Fruit fly (Drosophila melanogaster) whole organism, adult: ENCODE results near the gene CG33725.

Experiments used
- CG11617 ChIP-seq: fragments of 200-800 bp; sonication (Bioruptor generic); optimal IDR thresholded peaks from 2 replicates; lab custom pipeline; 2017; ENCODE audit warnings: mild to moderate bottlenecking, missing biosample characterization, missing genetic modification reagents, missing genetic modification characterization
- CG12768 ChIP-seq: fragments of 200-800 bp; sonication (Bioruptor generic); optimal IDR thresholded peaks from 2 replicates; lab custom pipeline; 2017; ENCODE audit warnings: missing biosample characterization, missing genetic modification characterization, mild to moderate bottlenecking, moderate library complexity, missing genetic modification reagents
- CG14711 ChIP-seq: fragments of 200-800 bp; sonication (Bioruptor generic); optimal IDR thresholded peaks from 2 replicates; lab custom pipeline; 2018; ENCODE audit warnings: missing biosample characterization, mild to moderate bottlenecking, missing genetic modification characterization, moderate library complexity
- CG1620 ChIP-seq: fragments of 200-800 bp; sonication (Bioruptor generic); optimal IDR thresholded peaks from 2 replicates; lab custom pipeline; 2016; ENCODE audit warnings: missing biosample characterization, missing genetic modification characterization
- CG33017 ChIP-seq: fragments of 200-800 bp; sonication (Bioruptor generic); optimal IDR thresholded peaks from 2 replicates; lab custom pipeline; 2018; ENCODE audit warnings: missing biosample characterization, mild to moderate bottlenecking, missing genetic modification characterization, moderate library complexity
- CG5204 ChIP-seq: fragments of 200-800 bp; sonication (Bioruptor generic); optimal IDR thresholded peaks from 2 replicates; lab custom pipeline; 2016; ENCODE audit warnings: missing biosample characterization, missing genetic modification characterization
- CG7045 ChIP-seq: fragments of 200-800 bp; sonication (Bioruptor generic); optimal IDR thresholded peaks from 2 replicates; lab custom pipeline; 2017; ENCODE audit warnings: missing biosample characterization, mild to moderate bottlenecking, missing genetic modification characterization
- CG7101 ChIP-seq: fragments of 200-800 bp; sonication (Bioruptor generic); optimal IDR thresholded peaks from 2 replicates; lab custom pipeline; 2018; ENCODE audit warnings: missing biosample characterization, mild to moderate bottlenecking, missing genetic modification characterization, moderate library complexity
- Clk ChIP-seq: fragments of 200-800 bp; sonication (Bioruptor generic); optimal IDR thresholded peaks from 2 replicates; lab custom pipeline; 2017; ENCODE audit warnings: missing biosample characterization, missing genetic modification characterization
- Crg-1 ChIP-seq: fragments of 200-800 bp; sonication (Bioruptor generic); optimal IDR thresholded peaks from 2 replicates; lab custom pipeline; 2016; ENCODE audit warnings: missing biosample characterization, missing genetic modification characterization
- Hr96 ChIP-seq: fragments of 200-800 bp; sonication (Bioruptor generic); optimal IDR thresholded peaks from 2 replicates; lab custom pipeline; 2016; ENCODE audit warnings: missing biosample characterization, missing genetic modification characterization
- Mnt ChIP-seq: fragments of 200-800 bp; sonication (Bioruptor generic); optimal IDR thresholded peaks from 2 replicates; lab custom pipeline; 2016; ENCODE audit warnings: missing biosample characterization, mild to moderate bottlenecking, missing genetic modification characterization
- bab1 ChIP-seq: fragments of 200-800 bp; sonication (Bioruptor generic); optimal IDR thresholded peaks from 3 replicates; lab custom pipeline; 2019; ENCODE audit warnings: missing biosample characterization, mild to moderate bottlenecking, missing genetic modification characterization, moderate library complexity
- cic ChIP-seq: fragments of 200-800 bp; sonication (Bioruptor generic); optimal IDR thresholded peaks from 2 replicates; lab custom pipeline; 2017; ENCODE audit warnings: missing biosample characterization, mild to moderate bottlenecking, missing genetic modification characterization, moderate library complexity
- cnc ChIP-seq, 2 experiments: fragments of >200 bp; optimal IDR thresholded peaks; 2 replicates each; lab custom pipeline; 2017
- kay ChIP-seq: fragments of 200-800 bp; sonication (Bioruptor generic); peaks from one replicate; lab custom pipeline; 2016; ENCODE audit warnings: missing biosample characterization, missing genetic modification characterization, borderline replicate concordance
- ovo ChIP-seq: fragments of 200-800 bp; sonication (Bioruptor generic); optimal IDR thresholded peaks from 2 replicates; lab custom pipeline; 2016; ENCODE audit warnings: missing biosample characterization, missing genetic modification characterization
- pad ChIP-seq: fragments of 200-800 bp; sonication (Bioruptor generic); optimal IDR thresholded peaks from 3 replicates; lab custom pipeline; 2017; ENCODE audit warnings: missing biosample characterization, missing genetic modification characterization, mild to moderate bottlenecking, moderate library complexity, missing genetic modification reagents
- tj ChIP-seq: fragments of 200-800 bp; sonication (Bioruptor generic); optimal IDR thresholded peaks from 3 replicates; lab custom pipeline; 2017; ENCODE audit warnings: missing biosample characterization, mild to moderate bottlenecking, missing genetic modification characterization, moderate library complexity
- toe ChIP-seq: fragments of 200-800 bp; sonication (Bioruptor generic); optimal IDR thresholded peaks from 2 replicates; lab custom pipeline; 2016; ENCODE audit warnings: missing biosample characterization, missing genetic modification characterization

The CG33725 gene

dm6 chr3L:12453529-12453928 lies 28.9 kb upstream of the CG33725 start:
- TF ChIP-seq CG14711 (tag; lab: Kevin White, UChicago) = no peak
- TF ChIP-seq Clk (GFP tag; lab: Kevin White, UChicago) = no peak
- TF ChIP-seq CG1620 (GFP tag; lab: Kevin White, UChicago) = no peak
- no peak for TF ChIP-seq Crg-1 (GFP tag; lab: Kevin White, UChicago)
- TF ChIP-seq ovo (GFP tag; lab: Kevin White, UChicago) = no peak
- TF ChIP-seq CG33017 = no peak
- no peak for TF ChIP-seq tj
- no peak for TF ChIP-seq CG7101 (tag; lab: Kevin White, UChicago)
- no peak for TF ChIP-seq cnc (optimal IDR thresholded peaks at IDR 0.05; lab: Kevin White, UChicago)
- TF ChIP-seq cic (GFP tag; lab: Kevin White, UChicago) = no peak
- no peak for TF ChIP-seq toe (GFP tag; lab: Kevin White, UChicago)
- TF ChIP-seq CG5204 (GFP tag; lab: Kevin White, UChicago) = no peak
- no peak for TF ChIP-seq Hr96 (GFP tag; lab: Kevin White, UChicago)

DNA sequence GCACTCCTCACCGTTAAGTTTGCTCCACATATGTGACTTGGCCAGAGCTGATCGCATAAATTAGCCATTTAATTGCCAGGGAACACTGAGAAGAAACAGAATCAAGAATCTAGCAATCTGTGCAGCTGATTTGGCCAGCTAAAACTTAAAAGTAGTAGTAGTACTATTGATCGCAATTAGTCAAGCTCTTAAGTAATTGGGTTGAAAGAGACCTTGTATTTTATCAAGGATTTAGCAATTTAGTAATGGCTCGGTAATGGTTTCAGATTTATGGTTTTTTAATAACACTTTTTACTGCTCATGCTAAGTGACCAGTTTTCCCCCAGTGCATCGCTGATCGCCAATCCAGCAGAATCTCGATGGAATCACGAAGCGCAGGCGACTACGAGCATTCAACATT lies 27.4 kb upstream of the CG33725 start:
- no peak for TF ChIP-seq tj
- TF ChIP-seq cic (GFP tag; lab: Kevin White, UChicago) = no peak
- no peak for TF ChIP-seq Mnt (GFP tag; lab: Kevin White, UChicago)
- no peak for TF ChIP-seq Crg-1 (GFP tag; lab: Kevin White, UChicago)
- TF ChIP-seq kay = no peak

- no peak for TF ChIP-seq Hr96 (GFP tag; lab: Kevin White, UChicago)
- TF ChIP-seq toe (GFP tag; lab: Kevin White, UChicago) = no peak
- TF ChIP-seq bab1 (GFP tag; lab: Kevin White, UChicago) = no peak
- no peak for TF ChIP-seq tj
- TF ChIP-seq Clk (GFP tag; lab: Kevin White, UChicago) = no peak
- TF ChIP-seq cic (GFP tag; lab: Kevin White, UChicago) = no peak
- no peak for TF ChIP-seq kay
- TF ChIP-seq CG1620 (GFP tag; lab: Kevin White, UChicago) = no peak
- no peak for TF ChIP-seq Crg-1 (GFP tag; lab: Kevin White, UChicago)
- TF ChIP-seq CG5204 (GFP tag; lab: Kevin White, UChicago) = no peak
- no peak for TF ChIP-seq CG11617 (GFP tag; lab: Kevin White, UChicago)
- no peak for TF ChIP-seq CG7101 (tag; lab: Kevin White, UChicago)
- no peak for TF ChIP-seq cnc (optimal IDR thresholded peaks at IDR 0.05; lab: Kevin White, UChicago)
- no peak for TF ChIP-seq CG12768
- TF ChIP-seq CG33017 = no peak
- TF ChIP-seq CG14711 (tag; lab: Kevin White, UChicago) = no peak
- no peak for TF ChIP-seq ovo (GFP tag; lab: Kevin White, UChicago)
- no peak for TF ChIP-seq pad (GFP tag; lab: Kevin White, UChicago)
Measured at dm6 chr3L:12456916-12457662, 25.3 kb upstream of the CG33725 start.

DNA sequence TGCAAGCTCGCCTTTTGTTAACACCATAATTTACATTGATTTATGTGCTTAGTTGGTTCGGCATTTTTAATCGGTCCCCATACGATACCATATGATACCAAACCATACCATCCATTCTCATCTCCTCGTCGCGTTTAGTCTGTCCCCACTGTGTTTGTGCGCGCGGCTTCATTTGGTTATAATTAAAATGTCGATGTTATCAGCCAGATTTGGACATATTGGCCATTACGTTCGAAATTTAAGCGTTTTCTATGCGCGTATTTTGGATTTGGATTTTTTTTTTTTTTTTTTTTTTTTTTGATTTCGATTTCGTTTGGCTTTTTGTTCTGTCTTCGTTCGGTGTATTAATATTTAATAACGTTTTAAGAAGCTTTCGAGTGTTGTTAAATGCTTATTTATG lies 20.5 kb upstream of the CG33725 start:
- TF ChIP-seq CG33017 (no peak), CG11617 (GFP tag; lab: Kevin White, UChicago) (no peak), cnc (optimal IDR thresholded peaks at IDR 0.05; lab: Kevin White, UChicago) (no peak), Hr96 (GFP tag; lab: Kevin White, UChicago) (no peak), kay (no peak), CG5204 (GFP tag; lab: Kevin White, UChicago) (no peak), tj (no peak), ovo (GFP tag; lab: Kevin White, UChicago) (no peak), CG7045 (GFP tag; lab: Kevin White, UChicago) (no peak), bab1 (GFP tag; lab: Kevin White, UChicago) (no peak), Crg-1 (GFP tag; lab: Kevin White, UChicago) (no peak), toe (GFP tag; lab: Kevin White, UChicago) (no peak)

DNA sequence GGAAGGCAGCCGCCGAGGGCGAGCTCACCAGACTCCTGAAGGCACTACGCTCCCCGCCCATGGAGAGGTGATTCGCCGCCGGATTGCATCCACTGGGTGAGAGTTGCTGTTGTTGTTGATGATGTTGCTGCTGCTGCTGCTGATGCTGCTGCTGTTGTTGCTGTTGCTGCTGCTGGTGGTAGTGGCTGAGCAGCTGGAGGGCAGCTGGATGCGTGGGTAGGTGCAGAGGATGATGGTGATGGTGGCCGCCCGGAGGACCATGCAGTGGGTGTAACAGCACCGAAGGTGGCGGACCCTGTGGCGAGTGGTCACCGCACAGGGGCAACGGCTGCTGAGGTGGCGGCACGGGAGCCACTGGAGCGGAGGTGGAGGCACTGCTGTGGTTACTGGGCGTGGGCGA lies 18.8 kb upstream of the CG33725 start:
- no peak for TF ChIP-seq CG11617 (GFP tag; lab: Kevin White, UChicago)
- TF ChIP-seq CG12768 = no peak
- no peak for TF ChIP-seq Hr96 (GFP tag; lab: Kevin White, UChicago)
- no peak for TF ChIP-seq Mnt (GFP tag; lab: Kevin White, UChicago)
- TF ChIP-seq CG5204 (GFP tag; lab: Kevin White, UChicago) = no peak
- no peak for TF ChIP-seq cnc (optimal IDR thresholded peaks at IDR 0.05; lab: Kevin White, UChicago)
- no peak for TF ChIP-seq toe (GFP tag; lab: Kevin White, UChicago)
- no peak for TF ChIP-seq Clk (GFP tag; lab: Kevin White, UChicago)
- TF ChIP-seq CG1620 (GFP tag; lab: Kevin White, UChicago) = no peak
- TF ChIP-seq bab1 (GFP tag; lab: Kevin White, UChicago) = no peak
- TF ChIP-seq tj = no peak
- no peak for TF ChIP-seq kay
- TF ChIP-seq Crg-1 (GFP tag; lab: Kevin White, UChicago) = no peak

DNA sequence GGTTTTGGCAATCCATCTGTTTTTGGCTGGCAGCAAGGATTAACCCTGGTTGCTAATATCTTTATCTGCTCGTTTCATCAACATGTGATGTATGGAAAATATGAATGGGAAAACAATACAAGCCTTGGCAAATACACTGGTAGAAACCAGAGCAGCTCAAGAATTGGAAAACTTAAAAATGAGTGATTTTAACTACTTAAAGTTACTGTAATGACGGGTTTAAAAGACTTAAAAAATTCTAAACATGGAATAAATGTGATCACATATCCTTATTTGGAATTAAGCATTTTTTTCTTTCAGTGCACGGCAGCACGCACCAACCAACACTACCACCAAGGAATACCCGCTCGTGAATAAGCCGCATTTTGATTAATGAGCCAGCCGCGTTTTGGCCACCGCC lies 17.2 kb upstream of the CG33725 start:
- TF ChIP-seq Clk (GFP tag; lab: Kevin White, UChicago) (no peak), bab1 (GFP tag; lab: Kevin White, UChicago) (no peak), Crg-1 (GFP tag; lab: Kevin White, UChicago) (no peak), pad (GFP tag; lab: Kevin White, UChicago) (no peak), CG33017 (no peak), toe (GFP tag; lab: Kevin White, UChicago) (no peak), Mnt (GFP tag; lab: Kevin White, UChicago) (no peak), cnc (optimal IDR thresholded peaks at IDR 0.05; lab: Kevin White, UChicago) (no peak), cic (GFP tag; lab: Kevin White, UChicago) (no peak), CG7045 (GFP tag; lab: Kevin White, UChicago) (no peak), CG1620 (GFP tag; lab: Kevin White, UChicago) (no peak), CG7101 (tag; lab: Kevin White, UChicago) (no peak), kay (no peak), ovo (GFP tag; lab: Kevin White, UChicago) (no peak), CG12768 (no peak), Hr96 (GFP tag; lab: Kevin White, UChicago) (no peak), CG5204 (GFP tag; lab: Kevin White, UChicago) (no peak), tj (no peak)
